Worm (Caenorhabditis elegans) whole organism, L4 larva: Measurements from ENCODE around the gene emg-1.

Source experiments
- D1046.2 ChIP-seq: fragments of 200-800 bp; sonication (Bioruptor generic); IDR thresholded peaks from 2 replicates; pipeline ENCODE4 v1.3.6; 2022; ENCODE audit warnings: missing genetic modification characterization, missing compliant biosample characterization
- F10B5.3 ChIP-seq: sonication (generic microtip); optimal IDR thresholded peaks from 2 replicates; lab custom pipeline; 2016; ENCODE audit warnings: mild to moderate bottlenecking, missing genetic modification characterization, missing compliant biosample characterization
- F37D6.2 ChIP-seq: sonication (generic microtip); optimal IDR thresholded peaks from 2 replicates; lab custom pipeline; 2016; ENCODE audit warnings: mild to moderate bottlenecking, missing genetic modification characterization, missing compliant biosample characterization
- F49E8.2 ChIP-seq: sonication (generic microtip); optimal IDR thresholded peaks from 2 replicates; lab custom pipeline; 2016; ENCODE audit warnings: missing compliant biosample characterization, mild to moderate bottlenecking, missing genetic modification characterization, borderline replicate concordance
- R02D3.7 ChIP-seq: fragments of 150-350 bp; sonication (generic microtip); optimal IDR thresholded peaks from 3 replicates; lab custom pipeline; 2014; ENCODE audit warnings: missing biosample characterization, missing genetic modification characterization
- T20F7.1 ChIP-seq: fragments of 200-800 bp; sonication (Bioruptor generic); optimal IDR thresholded peaks from 2 replicates; lab custom pipeline; 2018; ENCODE audit warnings: mild to moderate bottlenecking, missing genetic modification characterization, missing compliant biosample characterization
- T26A8.4 ChIP-seq: fragments of 200-800 bp; sonication (Bioruptor generic); IDR thresholded peaks from 2 replicates; pipeline ENCODE4 v1.3.6; 2022; ENCODE audit warnings: missing genetic modification characterization, missing compliant biosample characterization
- Y105C5A.15 ChIP-seq: fragments of 200-800 bp; sonication (Bioruptor generic); IDR thresholded peaks from 2 replicates; pipeline ENCODE4 v1.3.6; 2022; ENCODE audit warnings: missing genetic modification characterization, missing compliant biosample characterization
- Y48G9A.11 ChIP-seq: fragments of 200-800 bp; sonication (Bioruptor generic); IDR thresholded peaks from 2 replicates; pipeline ENCODE4 v1.3.6; 2022; ENCODE audit warnings: missing genetic modification reagents, missing genetic modification characterization, missing compliant biosample characterization
- Y5F2A.4 ChIP-seq: fragments of 200-800 bp; sonication (Bioruptor generic); optimal IDR thresholded peaks from 2 replicates; lab custom pipeline; 2018; ENCODE audit warnings: mild to moderate bottlenecking, missing genetic modification characterization, missing compliant biosample characterization
- Y75B8A.6 ChIP-seq: fragments of 200-800 bp; sonication (Bioruptor generic); IDR thresholded peaks from 2 replicates; pipeline ENCODE4 v1.3.6; 2022; ENCODE audit warnings: missing genetic modification reagents, missing genetic modification characterization, missing compliant biosample characterization
- ZK546.5 ChIP-seq, 2 experiments: sonication (generic microtip); optimal IDR thresholded peaks; 2 replicates each; lab custom pipeline; 2017; ENCODE audit warnings: missing biosample characterization in 2 of 2, missing genetic modification characterization in 2 of 2
- aly-2 ChIP-seq: sonication (generic microtip); optimal IDR thresholded peaks from 2 replicates; lab custom pipeline; 2018; ENCODE audit warnings: missing biosample characterization, missing genetic modification characterization
- ama-1 ChIP-seq: fragments of 150-350 bp; optimal IDR thresholded peaks from 2 replicates; lab custom pipeline; 2014; ENCODE audit warnings: inconsistent platforms, mixed read lengths
- attf-4 ChIP-seq: sonication (generic microtip); optimal IDR thresholded peaks from 3 replicates; lab custom pipeline; 2017; ENCODE audit warnings: missing biosample characterization, missing genetic modification characterization
- ceh-20 ChIP-seq: fragments of 200-800 bp; sonication (Bioruptor generic); IDR thresholded peaks from 2 replicates; pipeline ENCODE4 v1.3.6; 2022; ENCODE audit warnings: missing genetic modification reagents, missing genetic modification characterization, missing compliant biosample characterization
- ceh-82 ChIP-seq: sonication (generic microtip); optimal IDR thresholded peaks from 2 replicates; lab custom pipeline; 2017; ENCODE audit warnings: missing biosample characterization, missing genetic modification characterization
- ces-1 ChIP-seq: fragments of 150-350 bp; sonication (generic microtip); optimal IDR thresholded peaks from 4 replicates; lab custom pipeline; 2014; ENCODE audit warnings: missing biosample characterization, missing genetic modification reagents, missing genetic modification characterization
- cey-2 ChIP-seq: sonication (generic microtip); optimal IDR thresholded peaks from 3 replicates; lab custom pipeline; 2017; ENCODE audit warnings: missing genetic modification characterization, mild to moderate bottlenecking, missing compliant biosample characterization, antibody characterized with exemption, borderline replicate concordance; ENCODE audit not compliant: insufficient read depth
- ctbp-1 ChIP-seq: fragments of 200-800 bp; sonication (Bioruptor generic); IDR thresholded peaks from 2 replicates; pipeline ENCODE4 v1.3.6; 2022; ENCODE audit warnings: missing genetic modification reagents, missing genetic modification characterization, missing compliant biosample characterization
- dmd-8 ChIP-seq: fragments of 200-800 bp; sonication (Bioruptor generic); IDR thresholded peaks from 2 replicates; pipeline ENCODE4 v1.3.6; 2022; ENCODE audit warnings: missing genetic modification characterization, missing compliant biosample characterization
- dmd-9 ChIP-seq: fragments of 200-800 bp; sonication (Bioruptor generic); IDR thresholded peaks from 2 replicates; pipeline ENCODE4 v1.3.6; 2022; ENCODE audit warnings: missing genetic modification reagents, missing genetic modification characterization, missing compliant biosample characterization
- dpl-1 ChIP-seq: fragments of 150-350 bp; optimal IDR thresholded peaks from 2 replicates; lab custom pipeline; 2014; ENCODE audit warnings: missing biosample characterization, missing genetic modification reagents, missing genetic modification characterization
- duxl-1 ChIP-seq: sonication (generic microtip); optimal IDR thresholded peaks from 2 replicates; lab custom pipeline; 2016; ENCODE audit warnings: mild to moderate bottlenecking, missing genetic modification characterization, moderate library complexity, missing compliant biosample characterization; ENCODE audit not compliant: poor library complexity
- dve-1 ChIP-seq: sonication (generic microtip); optimal IDR thresholded peaks from 2 replicates; lab custom pipeline; 2017; ENCODE audit warnings: antibody characterized with exemption, mild to moderate bottlenecking, missing genetic modification characterization, missing compliant biosample characterization; ENCODE audit not compliant: insufficient read depth
- egl-43 ChIP-seq: fragments of 200-800 bp; sonication (Bioruptor generic); IDR thresholded peaks from 2 replicates; pipeline ENCODE4 v1.3.6; 2022; ENCODE audit warnings: missing genetic modification reagents, missing genetic modification characterization, missing compliant biosample characterization
- fkh-10 ChIP-seq: fragments of 150-350 bp; optimal IDR thresholded peaks from 2 replicates; lab custom pipeline; 2014; ENCODE audit warnings: missing biosample characterization, missing genetic modification reagents, missing genetic modification characterization
- hif-1 ChIP-seq, 2 experiments: sonication (generic microtip); optimal IDR thresholded peaks; 2 replicates each; lab custom pipeline; 2016 to 2017; ENCODE audit warnings: missing compliant biosample characterization in 2 of 2, missing genetic modification characterization in 2 of 2, missing genetic modification reagents in 2 of 2, missing genotype in 2 of 2, mild to moderate bottlenecking in 1 of 2
- hlh-11 ChIP-seq: fragments of 200-800 bp; sonication (Bioruptor generic); optimal IDR thresholded peaks from 2 replicates; lab custom pipeline; 2018; ENCODE audit warnings: mild to moderate bottlenecking, missing genetic modification characterization, missing compliant biosample characterization
- hlh-30 ChIP-seq: sonication (generic microtip); optimal IDR thresholded peaks from 2 replicates; lab custom pipeline; 2017; ENCODE audit warnings: antibody characterized with exemption, mild to moderate bottlenecking, missing genetic modification characterization, missing compliant biosample characterization; ENCODE audit not compliant: insufficient read depth
- hmg-1.1 ChIP-seq: fragments of 200-800 bp; sonication (Bioruptor generic); IDR thresholded peaks from 2 replicates; pipeline ENCODE4 v1.3.6; 2022; ENCODE audit warnings: missing genetic modification reagents, missing genetic modification characterization, missing compliant biosample characterization
- lin-13 ChIP-seq: fragments of 150-350 bp; optimal IDR thresholded peaks from 2 replicates; lab custom pipeline; 2014; ENCODE audit warnings: missing biosample characterization, missing genetic modification reagents, missing genetic modification characterization
- lir-3 ChIP-seq: sonication (generic microtip); optimal IDR thresholded peaks from 2 replicates; lab custom pipeline; 2016; ENCODE audit warnings: mild to moderate bottlenecking, missing genetic modification characterization, missing compliant biosample characterization
- lsy-2 ChIP-seq, 2 experiments: fragments of 150-350 bp in 1 of 2; sonication (generic microtip) in 1 of 2; optimal IDR thresholded peaks; 2 replicates each; lab custom pipeline; 2014 to 2017; ENCODE audit warnings: missing biosample characterization in 2 of 2, missing genetic modification characterization in 2 of 2
- madf-5 ChIP-seq, 2 experiments: fragments of 200-800 bp; sonication (Bioruptor generic); IDR thresholded peaks; 2 replicates each; pipeline ENCODE4 v1.3.6; 2022; ENCODE audit warnings: missing compliant biosample characterization in 2 of 2, missing genetic modification characterization in 2 of 2
- madf-9 ChIP-seq: fragments of 200-800 bp; sonication (Bioruptor generic); conservative IDR thresholded peaks from 2 replicates; pipeline ENCODE4 v1.3.6; 2022; ENCODE audit warnings: missing genetic modification reagents, missing genetic modification characterization, missing compliant biosample characterization
- mxl-3 ChIP-seq: fragments of 200-800 bp; sonication (Bioruptor generic); optimal IDR thresholded peaks from 2 replicates; lab custom pipeline; 2018; ENCODE audit warnings: mild to moderate bottlenecking, missing genetic modification characterization, missing compliant biosample characterization
- nhr-10 ChIP-seq: fragments of 150-350 bp; optimal IDR thresholded peaks from 2 replicates; lab custom pipeline; 2014; ENCODE audit warnings: missing biosample characterization, missing genetic modification characterization
- nhr-102 ChIP-seq: sonication (generic microtip); optimal IDR thresholded peaks from 2 replicates; lab custom pipeline; 2016; ENCODE audit warnings: mild to moderate bottlenecking, missing genetic modification characterization, moderate library complexity, missing compliant biosample characterization
- nhr-237 ChIP-seq: sonication (generic microtip); optimal IDR thresholded peaks from 2 replicates; lab custom pipeline; 2017; ENCODE audit warnings: missing biosample characterization, missing genetic modification characterization
- nhr-25 ChIP-seq: sonication (generic microtip); optimal IDR thresholded peaks from 2 replicates; lab custom pipeline; 2017; ENCODE audit warnings: missing genetic modification characterization, mild to moderate bottlenecking, missing compliant biosample characterization, antibody characterized with exemption, moderate library complexity, borderline replicate concordance; ENCODE audit not compliant: insufficient read depth
- nhr-28 ChIP-seq: fragments of 150-350 bp; optimal IDR thresholded peaks from 2 replicates; lab custom pipeline; 2014; ENCODE audit warnings: missing biosample characterization, missing genetic modification characterization
- nhr-6 ChIP-seq: fragments of 150-350 bp; optimal IDR thresholded peaks from 2 replicates; lab custom pipeline; 2014; ENCODE audit warnings: missing biosample characterization, missing genetic modification characterization
- pha-4 ChIP-seq, 2 experiments: fragments of 150-350 bp in 1 of 2; fragments of 200-800 bp in 1 of 2; sonication (Bioruptor generic) in 1 of 2; IDR thresholded peaks in 1 of 2; optimal IDR thresholded peaks in 1 of 2; 2 replicates each; pipeline versions ENCODE4 v1.3.6 to Lab custom; 2014 to 2022; ENCODE audit warnings: missing genetic modification characterization in 2 of 2, missing genetic modification reagents in 2 of 2, missing biosample characterization in 1 of 2, missing compliant biosample characterization in 1 of 2
- rbr-2 ChIP-seq: sonication (generic microtip); optimal IDR thresholded peaks from 2 replicates; lab custom pipeline; 2016; ENCODE audit warnings: missing genotype, missing genetic modification characterization, missing compliant biosample characterization
- saeg-2 ChIP-seq: fragments of 200-800 bp; sonication (Bioruptor generic); IDR thresholded peaks from 2 replicates; pipeline ENCODE4 v1.3.6; 2022; ENCODE audit warnings: missing genetic modification reagents, missing genetic modification characterization, missing compliant biosample characterization
- snpc-1.2 ChIP-seq: fragments of 200-800 bp; sonication (Bioruptor generic); IDR thresholded peaks from 2 replicates; pipeline ENCODE4 v1.3.6; 2022; ENCODE audit warnings: missing genetic modification reagents, missing genetic modification characterization, missing compliant biosample characterization
- tra-1 ChIP-seq: fragments of 200-800 bp; sonication (Bioruptor generic); IDR thresholded peaks from 2 replicates; pipeline ENCODE4 v1.3.6; 2022; ENCODE audit warnings: missing genetic modification reagents, missing genetic modification characterization, missing compliant biosample characterization
- vab-7 ChIP-seq: fragments of 200-800 bp; sonication (Bioruptor generic); IDR thresholded peaks from 2 replicates; pipeline ENCODE4 v1.3.6; 2022; ENCODE audit warnings: missing genetic modification reagents, missing genetic modification characterization, missing compliant biosample characterization

The emg-1 gene

ce11 chrIII:10621208-10621607 lies 28.1 kb upstream of the emg-1 start, which contains the start of the genes lron-10 and hpr-9 (continued):
- TF ChIP-seq hif-1 (tag; optimal IDR thresholded peaks at IDR 0.05; lab: Kevin White, UChicago) = peak in 1 of 2 experiments; percentile 94
- TF ChIP-seq Y105C5A.15 = no peak
- peak; percentile 19; the same call in 1 of the 2 replicates for TF ChIP-seq D1046.2 (GFP tag; lab: Robert Waterston, UW)
- TF ChIP-seq nhr-6 = peak; percentile 18
- TF ChIP-seq madf-5 (GFP tag; IDR thresholded peaks at IDR 0.05; lab: Robert Waterston, UW) = 0 out of 4 replicates have a peak, but pooled peaks of 1 of the 2 experiments have one; percentile 17
- peak; percentile 77 for TF ChIP-seq dpl-1 (GFP tag; lab: Kevin White, UChicago)
- TF ChIP-seq attf-4 (tag; lab: Kevin White, UChicago) = no peak
- TF ChIP-seq ama-1 (lab: Kevin White, UChicago) = peak; percentile 3
- peak; percentile 83; the same call in 1 of the 2 replicates for TF ChIP-seq madf-9 (GFP tag; lab: Robert Waterston, UW)
- TF ChIP-seq rbr-2 = peak; percentile 61
- peak; percentile 91 for TF ChIP-seq dmd-9
- TF ChIP-seq hlh-30 (tag; lab: Kevin White, UChicago) = peak; percentile 92
- peak; percentile 71 for TF ChIP-seq T26A8.4 (GFP tag; lab: Robert Waterston, UW)
- peak; percentile 12 for TF ChIP-seq F37D6.2 (tag; lab: Kevin White, UChicago)
- TF ChIP-seq nhr-10 = no peak
- peak; percentile 78 for TF ChIP-seq dve-1 (tag; lab: Kevin White, UChicago)
- TF ChIP-seq snpc-1.2 (GFP tag; lab: Robert Waterston, UW) = no peak
- TF ChIP-seq nhr-25 (tag; lab: Kevin White, UChicago) = no peak
- TF ChIP-seq dmd-8 (GFP tag; lab: Robert Waterston, UW) = 0 out of 2 replicates have a peak, but pooled peaks have one; percentile 32
- peak; percentile 83 for TF ChIP-seq nhr-102 (tag; lab: Kevin White, UChicago)
- no peak for TF ChIP-seq ZK546.5 (tag; optimal IDR thresholded peaks at IDR 0.05; lab: Kevin White, UChicago)
- no peak for TF ChIP-seq egl-43
- TF ChIP-seq F49E8.2 (tag; lab: Kevin White, UChicago) = peak; percentile 57
- no peak for TF ChIP-seq Y48G9A.11 (GFP tag; lab: Robert Waterston, UW)
- TF ChIP-seq mxl-3 (GFP tag; lab: Kevin White, UChicago) = peak; percentile 62
- TF ChIP-seq lir-3 (tag; lab: Kevin White, UChicago) = no peak
- TF ChIP-seq nhr-237 = no peak
- TF ChIP-seq ces-1 (GFP tag; lab: Kevin White, UChicago) = no peak
- peak; percentile 86 for TF ChIP-seq hlh-11 (tag; lab: Kevin White, UChicago)
- peak; percentile 60; the same call in 1 of the 2 replicates for TF ChIP-seq pha-4 (GFP tag; IDR thresholded peaks at IDR 0.05; lab: Robert Waterston, UW)
- TF ChIP-seq pha-4 (tag; optimal IDR thresholded peaks at IDR 0.05; lab: Kevin White, UChicago) = no peak
- TF ChIP-seq ceh-82 (tag; lab: Kevin White, UChicago) = no peak
- TF ChIP-seq tra-1 = peak; percentile 68; the same call in 1 of the 2 replicates
- peak; percentile 68 for TF ChIP-seq nhr-28 (tag; lab: Kevin White, UChicago)
- no peak for TF ChIP-seq fkh-10
- no peak for TF ChIP-seq lin-13 (GFP tag; lab: Kevin White, UChicago)
- TF ChIP-seq duxl-1 = peak; percentile 86
- no peak for TF ChIP-seq aly-2
- TF ChIP-seq ceh-20 (GFP tag; lab: Robert Waterston, UW) = peak; percentile 74
- no peak for TF ChIP-seq Y5F2A.4 (GFP tag; lab: Kevin White, UChicago)
- TF ChIP-seq T20F7.1 (GFP tag; lab: Kevin White, UChicago) = peak; percentile 34
- TF ChIP-seq cey-2 (tag; lab: Kevin White, UChicago) = no peak
- TF ChIP-seq R02D3.7 = no peak
- TF ChIP-seq lsy-2 (tag; optimal IDR thresholded peaks at IDR 0.05; lab: Kevin White, UChicago) = peak in 1 of 2 experiments; percentile 90
- no peak for TF ChIP-seq vab-7 (GFP tag; lab: Robert Waterston, UW)
- TF ChIP-seq F10B5.3 = no peak
- no peak for TF ChIP-seq ctbp-1 (GFP tag; lab: Robert Waterston, UW)
- no peak for TF ChIP-seq Y75B8A.6 (GFP tag; lab: Robert Waterston, UW)
- peak; percentile 40 for TF ChIP-seq hmg-1.1 (GFP tag; lab: Robert Waterston, UW)
- no peak for TF ChIP-seq saeg-2 (GFP tag; lab: Robert Waterston, UW)
